Worm (Caenorhabditis elegans) whole organism, young adult: ENCODE measurements around the gene R06F6.12.

Source experiments
- B0035.1 ChIP-seq: sonication (generic microtip); optimal IDR thresholded peaks from 2 replicates; lab custom pipeline; 2016; ENCODE audit warnings: missing genetic modification characterization, mild to moderate bottlenecking, missing compliant biosample characterization, missing genotype, missing genetic modification reagents
- B0336.3 ChIP-seq: fragments of 200-800 bp; sonication (Bioruptor generic); IDR thresholded peaks from 2 replicates; pipeline ENCODE4 v1.3.6; 2022; ENCODE audit warnings: missing genetic modification characterization, missing compliant biosample characterization
- C06A6.2 ChIP-seq: fragments of 200-800 bp; sonication (Bioruptor generic); conservative IDR thresholded peaks from 2 replicates; pipeline ENCODE4 v1.3.6; 2022; ENCODE audit warnings: missing genetic modification characterization, missing compliant biosample characterization
- F22D6.2 ChIP-seq: sonication (generic microtip); optimal IDR thresholded peaks from 2 replicates; lab custom pipeline; 2016; ENCODE audit warnings: mild to moderate bottlenecking, missing genetic modification characterization, missing compliant biosample characterization
- F55B11.4 ChIP-seq: sonication (generic microtip); optimal IDR thresholded peaks from 2 replicates; lab custom pipeline; 2016; ENCODE audit warnings: missing compliant biosample characterization, missing genetic modification characterization, borderline replicate concordance; ENCODE audit not compliant: insufficient read depth
- K11D2.4 ChIP-seq: fragments of 200-800 bp; sonication (Bioruptor generic); IDR thresholded peaks from 2 replicates; pipeline ENCODE4 v1.3.6; 2022; ENCODE audit warnings: missing genetic modification reagents, missing genetic modification characterization, missing compliant biosample characterization
- Y67H2A.10 ChIP-seq: fragments of 200-800 bp; sonication (Bioruptor generic); conservative IDR thresholded peaks from 2 replicates; pipeline ENCODE4 v1.3.6; 2022; ENCODE audit warnings: missing genetic modification reagents, missing genetic modification characterization, missing compliant biosample characterization
- Y79H2A.3 ChIP-seq: fragments of 200-800 bp; sonication (Bioruptor generic); conservative IDR thresholded peaks from 2 replicates; pipeline ENCODE4 v1.3.6; 2022; ENCODE audit warnings: missing genetic modification reagents, missing genetic modification characterization, missing compliant biosample characterization
- ama-1 ChIP-seq, 3 experiments: fragments of 150-350 bp in 1 of 3; sonication (generic microtip) in 2 of 3; optimal IDR thresholded peaks; 2 replicates each; lab custom pipeline; 2014 to 2018; ENCODE audit warnings: missing biosample characterization in 2 of 3, missing genetic modification characterization in 2 of 3, missing genetic modification reagents in 2 of 3
- atf-7 ChIP-seq: sonication (generic microtip); optimal IDR thresholded peaks from 2 replicates; lab custom pipeline; 2017; ENCODE audit warnings: mild to moderate bottlenecking, missing genetic modification characterization, missing compliant biosample characterization
- attf-3 ChIP-seq: fragments of 200-800 bp; sonication (Bioruptor generic); conservative IDR thresholded peaks from 2 replicates; pipeline ENCODE4 v1.3.6; 2022; ENCODE audit warnings: missing genetic modification reagents, missing genetic modification characterization, missing compliant biosample characterization
- bed-2 ChIP-seq: fragments of 200-800 bp; sonication (Bioruptor generic); IDR thresholded peaks from 2 replicates; pipeline ENCODE4 v1.3.6; 2022; ENCODE audit warnings: missing genetic modification reagents, missing genetic modification characterization, missing compliant biosample characterization
- ccch-3 ChIP-seq: fragments of 200-800 bp; sonication (Bioruptor generic); optimal IDR thresholded peaks from 2 replicates; lab custom pipeline; 2018; ENCODE audit warnings: mild to moderate bottlenecking, missing genetic modification characterization, missing compliant biosample characterization
- cebp-1 ChIP-seq, 2 experiments: fragments of 200-800 bp in 1 of 2; sonication (Bioruptor generic) in 1 of 2; sonication (generic microtip) in 1 of 2; IDR thresholded peaks in 1 of 2; optimal IDR thresholded peaks in 1 of 2; 2 replicates each; pipeline versions ENCODE4 v1.3.6 to Lab custom; 2017 to 2022; ENCODE audit warnings: missing compliant biosample characterization in 2 of 2, missing genetic modification characterization in 2 of 2, mild to moderate bottlenecking in 1 of 2, missing genetic modification reagents in 1 of 2, moderate library complexity in 1 of 2
- cebp-2 ChIP-seq: fragments of 200-800 bp; sonication (Bioruptor generic); IDR thresholded peaks from 2 replicates; pipeline ENCODE4 v1.3.6; 2022; ENCODE audit warnings: missing genetic modification characterization, missing compliant biosample characterization
- ceh-27 ChIP-seq: fragments of 200-800 bp; sonication (Bioruptor generic); optimal IDR thresholded peaks from 2 replicates; lab custom pipeline; 2018; ENCODE audit warnings: mild to moderate bottlenecking, missing genetic modification characterization, moderate library complexity, missing compliant biosample characterization
- ceh-40 ChIP-seq: fragments of 200-800 bp; sonication (Bioruptor generic); IDR thresholded peaks from 2 replicates; pipeline ENCODE4 v1.3.6; 2022; ENCODE audit warnings: missing genetic modification characterization, missing compliant biosample characterization
- ceh-91 ChIP-seq: fragments of 200-800 bp; sonication (Bioruptor generic); IDR thresholded peaks from 2 replicates; pipeline ENCODE4 v1.3.6; 2022; ENCODE audit warnings: missing genetic modification reagents, missing genetic modification characterization, missing compliant biosample characterization
- die-1 ChIP-seq: sonication (generic microtip); optimal IDR thresholded peaks from 2 replicates; lab custom pipeline; 2016; ENCODE audit warnings: missing genotype, mild to moderate bottlenecking, missing genetic modification characterization, missing compliant biosample characterization
- dpff-1 ChIP-seq: sonication (generic microtip); optimal IDR thresholded peaks from 2 replicates; lab custom pipeline; 2017; ENCODE audit warnings: mild to moderate bottlenecking, missing genetic modification characterization, missing compliant biosample characterization
- dpl-1 ChIP-seq: fragments of 150-350 bp; optimal IDR thresholded peaks from 2 replicates; lab custom pipeline; 2014; ENCODE audit warnings: missing biosample characterization, missing genetic modification reagents, missing genetic modification characterization
- egrh-3 ChIP-seq: fragments of 200-800 bp; sonication (Bioruptor generic); IDR thresholded peaks from 2 replicates; pipeline ENCODE4 v1.3.6; 2022; ENCODE audit warnings: missing genetic modification reagents, missing genetic modification characterization, missing compliant biosample characterization
- ets-4 ChIP-seq: fragments of 200-800 bp; sonication (Bioruptor generic); optimal IDR thresholded peaks from 2 replicates; lab custom pipeline; 2018; ENCODE audit warnings: mild to moderate bottlenecking, missing genetic modification characterization, missing compliant biosample characterization
- fkh-3 ChIP-seq: sonication (generic microtip); optimal IDR thresholded peaks from 2 replicates; lab custom pipeline; 2016; ENCODE audit warnings: mild to moderate bottlenecking, missing genetic modification characterization, missing compliant biosample characterization
- him-1 ChIP-seq: sonication (generic microtip); optimal IDR thresholded peaks from 2 replicates; lab custom pipeline; 2016; ENCODE audit warnings: missing genotype, missing genetic modification reagents, missing genetic modification characterization, missing compliant biosample characterization
- hlh-26 ChIP-seq: fragments of 200-800 bp; sonication (Bioruptor generic); conservative IDR thresholded peaks from 2 replicates; pipeline ENCODE4 v1.3.6; 2022; ENCODE audit warnings: missing genetic modification reagents, missing genetic modification characterization, missing compliant biosample characterization
- hmg-20 ChIP-seq: fragments of 200-800 bp; sonication (Bioruptor generic); IDR thresholded peaks from 2 replicates; pipeline ENCODE4 v1.3.6; 2022; ENCODE audit warnings: missing genetic modification reagents, missing genetic modification characterization, missing compliant biosample characterization
- let-607 ChIP-seq, 2 experiments: fragments of 200-800 bp in 1 of 2; sonication (Bioruptor generic) in 1 of 2; sonication (generic microtip) in 1 of 2; optimal IDR thresholded peaks; 2 replicates each; lab custom pipeline; 2016 to 2018; ENCODE audit warnings: mild to moderate bottlenecking in 2 of 2, missing compliant biosample characterization in 2 of 2, missing genetic modification characterization in 2 of 2, moderate library complexity in 2 of 2, missing genotype in 1 of 2
- lin-26 ChIP-seq: fragments of 200-800 bp; sonication (Bioruptor generic); IDR thresholded peaks from 2 replicates; pipeline ENCODE4 v1.3.6; 2022; ENCODE audit warnings: missing genetic modification reagents, missing genetic modification characterization, missing compliant biosample characterization
- lin-54 ChIP-seq: fragments of 200-800 bp; sonication (Bioruptor generic); optimal IDR thresholded peaks from 2 replicates; lab custom pipeline; 2018; ENCODE audit warnings: mild to moderate bottlenecking, missing genetic modification characterization, missing compliant biosample characterization
- lsy-27 ChIP-seq: sonication (generic microtip); optimal IDR thresholded peaks from 2 replicates; lab custom pipeline; 2017; ENCODE audit warnings: missing genetic modification characterization, mild to moderate bottlenecking, missing compliant biosample characterization, antibody characterized with exemption, missing genotype, borderline replicate concordance; ENCODE audit not compliant: insufficient read depth
- madf-6 ChIP-seq: fragments of 200-800 bp; sonication (Bioruptor generic); IDR thresholded peaks from 2 replicates; pipeline ENCODE4 v1.3.6; 2022; ENCODE audit warnings: missing genetic modification reagents, missing genetic modification characterization, missing compliant biosample characterization
- mcd-1 ChIP-seq: fragments of 200-800 bp; sonication (Bioruptor generic); IDR thresholded peaks from 2 replicates; pipeline ENCODE4 v1.3.6; 2022; ENCODE audit warnings: missing genetic modification reagents, missing genetic modification characterization, missing compliant biosample characterization
- mxl-1 ChIP-seq: sonication (generic microtip); optimal IDR thresholded peaks from 2 replicates; lab custom pipeline; 2016; ENCODE audit warnings: missing genetic modification characterization, missing compliant biosample characterization
- nhr-179 ChIP-seq: sonication (generic microtip); optimal IDR thresholded peaks from 2 replicates; lab custom pipeline; 2016; ENCODE audit warnings: mild to moderate bottlenecking, missing genetic modification characterization, missing compliant biosample characterization
- nhr-27 ChIP-seq: fragments of 200-800 bp; sonication (Bioruptor generic); optimal IDR thresholded peaks from 2 replicates; lab custom pipeline; 2018; ENCODE audit warnings: mild to moderate bottlenecking, missing genetic modification characterization, moderate library complexity, missing compliant biosample characterization
- nhr-80 ChIP-seq: sonication (generic microtip); optimal IDR thresholded peaks from 2 replicates; lab custom pipeline; 2016; ENCODE audit warnings: missing genetic modification characterization, missing compliant biosample characterization
- nhr-90 ChIP-seq: sonication (generic microtip); optimal IDR thresholded peaks from 2 replicates; lab custom pipeline; 2016; ENCODE audit warnings: missing genotype, mild to moderate bottlenecking, missing genetic modification characterization, missing compliant biosample characterization
- pha-4 ChIP-seq: fragments of 150-350 bp; sonication (generic microtip); optimal IDR thresholded peaks from 2 replicates; lab custom pipeline; 2014; ENCODE audit warnings: missing biosample characterization, missing genetic modification reagents, missing genetic modification characterization
- rcor-1 ChIP-seq: fragments of 200-800 bp; sonication (Bioruptor generic); IDR thresholded peaks from 2 replicates; pipeline ENCODE4 v1.3.6; 2022; ENCODE audit warnings: missing genetic modification reagents, missing genetic modification characterization, missing compliant biosample characterization
- sea-2 ChIP-seq: fragments of 200-800 bp; sonication (Bioruptor generic); IDR thresholded peaks from 2 replicates; pipeline ENCODE4 v1.3.6; 2022; ENCODE audit warnings: missing genetic modification characterization, missing compliant biosample characterization
- snpc-1.1 ChIP-seq: sonication (generic microtip); optimal IDR thresholded peaks from 2 replicates; lab custom pipeline; 2017; ENCODE audit warnings: missing genetic modification characterization, mild to moderate bottlenecking, missing compliant biosample characterization, antibody characterized with exemption, moderate library complexity, missing genotype, missing genetic modification reagents; ENCODE audit not compliant: insufficient read depth
- tbp1 ChIP-seq: fragments of 200-800 bp; sonication (Bioruptor generic); optimal IDR thresholded peaks from 2 replicates; lab custom pipeline; 2018; ENCODE audit warnings: mild to moderate bottlenecking, missing genetic modification characterization, missing compliant biosample characterization
- tbx-9 ChIP-seq: sonication (generic microtip); optimal IDR thresholded peaks from 2 replicates; lab custom pipeline; 2016; ENCODE audit warnings: borderline replicate concordance, missing genetic modification characterization, inconsistent platforms, missing compliant biosample characterization
- tlf-1 ChIP-seq: fragments of 200-800 bp; sonication (Bioruptor generic); optimal IDR thresholded peaks from 2 replicates; lab custom pipeline; 2018; ENCODE audit warnings: mild to moderate bottlenecking, missing genetic modification characterization, missing compliant biosample characterization
- zim-3 ChIP-seq: sonication (generic microtip); optimal IDR thresholded peaks from 2 replicates; lab custom pipeline; 2017; ENCODE audit warnings: mild to moderate bottlenecking, missing genetic modification characterization, moderate library complexity, missing compliant biosample characterization
- ztf-26 ChIP-seq: sonication (generic microtip); optimal IDR thresholded peaks from 2 replicates; lab custom pipeline; 2017; ENCODE audit warnings: missing genetic modification characterization, missing compliant biosample characterization

The R06F6.12 gene

ce11 chrII:10852880-10853279 is 29.0 kb upstream of the R06F6.12 start (continued):
- TF ChIP-seq nhr-179 (no peak), B0035.1 (tag; lab: Kevin White, UChicago) (no peak), lin-26 (GFP tag; lab: Robert Waterston, UW) (no peak), ceh-91 (0 out of 2 replicates have a peak, but pooled peaks have one; percentile 10), cebp-2 (no peak), ceh-40 (GFP tag; lab: Robert Waterston, UW) (no peak), lin-54 (GFP tag; lab: Kevin White, UChicago) (peak; percentile 21), Y67H2A.10 (GFP tag; lab: Robert Waterston, UW) (no peak), ztf-26 (tag; lab: Kevin White, UChicago) (no peak), bed-2 (GFP tag; lab: Robert Waterston, UW) (no peak), C06A6.2 (no peak), attf-3 (GFP tag; lab: Robert Waterston, UW) (no peak), dpl-1 (GFP tag; lab: Kevin White, UChicago) (peak; percentile 4), sea-2 (GFP tag; lab: Robert Waterston, UW) (no peak)

- TF ChIP-seq let-607 (tag; optimal IDR thresholded peaks at IDR 0.05; lab: Kevin White, UChicago) (peak; percentile 95 to 96), rcor-1 (peak; percentile 54), mxl-1 (no peak), ccch-3 (no peak), tlf-1 (GFP tag; lab: Kevin White, UChicago) (peak; percentile 88), nhr-90 (peak; percentile 87), lin-54 (GFP tag; lab: Kevin White, UChicago) (peak; percentile 73), ceh-27 (GFP tag; lab: Kevin White, UChicago) (peak; percentile 57), zim-3 (no peak), hmg-20 (GFP tag; lab: Robert Waterston, UW) (no peak), egrh-3 (no peak), B0336.3 (GFP tag; lab: Robert Waterston, UW) (peak; percentile 92), cebp-1 (GFP tag; IDR thresholded peaks at IDR 0.05; lab: Robert Waterston, UW) (peak; percentile 66), cebp-1 (tag; optimal IDR thresholded peaks at IDR 0.05; lab: Kevin White, UChicago) (peak; percentile 90), Y79H2A.3 (GFP tag; lab: Robert Waterston, UW) (no peak), dpff-1 (no peak), ets-4 (peak; percentile 98), hlh-26 (no peak), snpc-1.1 (no peak), tbx-9 (tag; lab: Kevin White, UChicago) (no peak), mcd-1 (peak; percentile 68), fkh-3 (tag; lab: Kevin White, UChicago) (no peak), nhr-27 (no peak), nhr-80 (peak; percentile 97), tbp1 (GFP tag; lab: Kevin White, UChicago) (peak; percentile 59), him-1 (tag; lab: Kevin White, UChicago) (no peak), ama-1 (optimal IDR thresholded peaks at IDR 0.05; lab: Kevin White, UChicago) (no peak), ama-1 (GFP tag; optimal IDR thresholded peaks at IDR 0.05; lab: Kevin White, UChicago) (no peak), madf-6 (GFP tag; lab: Robert Waterston, UW) (0 out of 2 replicates have a peak, but pooled peaks have one; percentile 7), pha-4 (tag; lab: Kevin White, UChicago) (peak; percentile 62), atf-7 (peak; percentile 87), F22D6.2 (tag; lab: Kevin White, UChicago) (peak; percentile 42), F55B11.4 (tag; lab: Kevin White, UChicago) (no peak), die-1 (tag; lab: Kevin White, UChicago) (peak; percentile 46), lsy-27 (tag; lab: Kevin White, UChicago) (no peak), K11D2.4 (GFP tag; lab: Robert Waterston, UW) (0 out of 2 replicates have a peak, but pooled peaks have one; percentile 51)
These were observed 27.2 kb upstream of the R06F6.12 start for ce11 chrII:10851110-10851509.
